Worm (Caenorhabditis elegans) whole organism, early embryonic: ENCODE data around the gene F36A4.1.

ENCODE experiments used
- F13C5.2 ChIP-seq: sonication (generic microtip); optimal IDR thresholded peaks from 2 replicates; lab custom pipeline; 2017; ENCODE audit warnings: mild to moderate bottlenecking, missing genetic modification characterization, inconsistent platforms, missing compliant biosample characterization
- ama-1 ChIP-seq: fragments of 150-350 bp; optimal IDR thresholded peaks from 2 replicates; lab custom pipeline; 2014
- ceh-36 ChIP-seq: sonication (generic microtip); optimal IDR thresholded peaks from 2 replicates; lab custom pipeline; 2016; ENCODE audit warnings: missing genetic modification characterization, inconsistent platforms, missing compliant biosample characterization
- flt-1 ChIP-seq: fragments of 200-800 bp; sonication (Bioruptor generic); IDR thresholded peaks from 2 replicates; pipeline ENCODE4 v1.3.6; 2022; ENCODE audit warnings: missing genetic modification characterization, missing compliant biosample characterization
- hmg-4 ChIP-seq: fragments of 200-800 bp; sonication (Bioruptor generic); optimal IDR thresholded peaks from 2 replicates; lab custom pipeline; 2018; ENCODE audit warnings: mild to moderate bottlenecking, missing genetic modification characterization, missing compliant biosample characterization
- hnd-1 ChIP-seq: sonication (generic microtip); optimal IDR thresholded peaks from 2 replicates; lab custom pipeline; 2016; ENCODE audit warnings: missing genetic modification characterization, missing compliant biosample characterization
- pes-1 ChIP-seq: fragments of 200-800 bp; sonication (Bioruptor generic); IDR thresholded peaks from 2 replicates; pipeline ENCODE4 v1.3.6; 2022; ENCODE audit warnings: missing genetic modification reagents, missing genetic modification characterization, missing compliant biosample characterization
- sea-1 ChIP-seq: fragments of 200-800 bp; sonication (Bioruptor generic); conservative IDR thresholded peaks from 2 replicates; pipeline ENCODE4 v1.3.6; 2022; ENCODE audit warnings: missing genetic modification characterization, missing compliant biosample characterization
- tbx-37 ChIP-seq: fragments of 200-800 bp; sonication (Bioruptor generic); conservative IDR thresholded peaks from 2 replicates; pipeline ENCODE4 v1.3.6; 2022; ENCODE audit warnings: missing genetic modification reagents, missing genetic modification characterization, missing compliant biosample characterization
- tra-4 ChIP-seq: sonication (generic microtip); optimal IDR thresholded peaks from 2 replicates; lab custom pipeline; 2017; ENCODE audit warnings: missing genetic modification characterization, missing compliant biosample characterization

ce11 chrIV:4227917-4228316, 44.4 kb upstream of the F36A4.1 start, which contains the start of gene srbc-70:
- TF ChIP-seq hnd-1 (tag; lab: Kevin White, UChicago) = no peak
- TF ChIP-seq pes-1 (GFP tag; lab: Robert Waterston, UW) = no peak
- TF ChIP-seq flt-1 (GFP tag; lab: Robert Waterston, UW) = no peak
- no peak for TF ChIP-seq tra-4 (tag; lab: Kevin White, UChicago)
- TF ChIP-seq ama-1 = no peak
- no peak for TF ChIP-seq sea-1
- no peak for TF ChIP-seq F13C5.2 (tag; lab: Kevin White, UChicago)
- TF ChIP-seq tbx-37 (GFP tag; lab: Robert Waterston, UW) = no peak
- TF ChIP-seq ceh-36 (tag; lab: Kevin White, UChicago) = no peak
- no peak for TF ChIP-seq hmg-4 (GFP tag; lab: Kevin White, UChicago)
